Worm (Caenorhabditis elegans) whole organism, young adult: ENCODE data around the gene srd-8.

Experiments
- B0019.2 ChIP-seq: fragments of 200-800 bp; sonication (Bioruptor generic); conservative IDR thresholded peaks from 2 replicates; pipeline ENCODE4 v1.3.6; 2022; ENCODE audit warnings: missing genetic modification reagents, missing genetic modification characterization, missing compliant biosample characterization
- B0035.1 ChIP-seq: sonication (generic microtip); optimal IDR thresholded peaks from 2 replicates; lab custom pipeline; 2016; ENCODE audit warnings: missing genetic modification characterization, mild to moderate bottlenecking, missing compliant biosample characterization, missing genotype, missing genetic modification reagents
- D2030.7 ChIP-seq: fragments of 200-800 bp; sonication (Bioruptor generic); IDR thresholded peaks from 2 replicates; pipeline ENCODE4 v1.3.6; 2022; ENCODE audit warnings: missing genetic modification reagents, missing genetic modification characterization, missing compliant biosample characterization
- F33H1.4 ChIP-seq: fragments of 200-800 bp; sonication (Bioruptor generic); IDR thresholded peaks from 2 replicates; pipeline ENCODE4 v1.3.6; 2022; ENCODE audit warnings: missing genetic modification reagents, missing genetic modification characterization, missing compliant biosample characterization
- F49E8.2 ChIP-seq: sonication (generic microtip); optimal IDR thresholded peaks from 3 replicates; lab custom pipeline; 2017; ENCODE audit warnings: missing genetic modification characterization, mild to moderate bottlenecking, missing compliant biosample characterization, antibody characterized with exemption, moderate library complexity; ENCODE audit not compliant: insufficient read depth
- F52B5.7 ChIP-seq: sonication (generic microtip); optimal IDR thresholded peaks from 2 replicates; lab custom pipeline; 2016; ENCODE audit warnings: mild to moderate bottlenecking, missing genetic modification characterization, missing compliant biosample characterization
- F55B11.4 ChIP-seq: sonication (generic microtip); optimal IDR thresholded peaks from 2 replicates; lab custom pipeline; 2016; ENCODE audit warnings: missing compliant biosample characterization, missing genetic modification characterization, borderline replicate concordance; ENCODE audit not compliant: insufficient read depth
- F57C9.4 ChIP-seq: sonication (generic microtip); optimal IDR thresholded peaks from 2 replicates; lab custom pipeline; 2017; ENCODE audit warnings: mild to moderate bottlenecking, missing genetic modification characterization, missing compliant biosample characterization
- K11D2.4 ChIP-seq: fragments of 200-800 bp; sonication (Bioruptor generic); IDR thresholded peaks from 2 replicates; pipeline ENCODE4 v1.3.6; 2022; ENCODE audit warnings: missing genetic modification reagents, missing genetic modification characterization, missing compliant biosample characterization
- T26A5.8 ChIP-seq: sonication (generic microtip); optimal IDR thresholded peaks from 2 replicates; lab custom pipeline; 2016; ENCODE audit warnings: missing genetic modification characterization, missing compliant biosample characterization
- Y79H2A.3 ChIP-seq: fragments of 200-800 bp; sonication (Bioruptor generic); conservative IDR thresholded peaks from 2 replicates; pipeline ENCODE4 v1.3.6; 2022; ENCODE audit warnings: missing genetic modification reagents, missing genetic modification characterization, missing compliant biosample characterization
- Y95B8A.8 ChIP-seq: fragments of 200-800 bp; sonication (Bioruptor generic); IDR thresholded peaks from 2 replicates; pipeline ENCODE4 v1.3.6; 2022; ENCODE audit warnings: missing genetic modification reagents, missing genetic modification characterization, missing compliant biosample characterization
- akir-1 ChIP-seq: fragments of 200-800 bp; sonication (Bioruptor generic); optimal IDR thresholded peaks from 2 replicates; lab custom pipeline; 2018; ENCODE audit warnings: mild to moderate bottlenecking, missing genetic modification characterization, moderate library complexity, missing compliant biosample characterization
- ama-1 ChIP-seq, 3 experiments: fragments of 150-350 bp in 1 of 3; sonication (generic microtip) in 2 of 3; optimal IDR thresholded peaks; 2 replicates each; lab custom pipeline; 2014 to 2018; ENCODE audit warnings: missing biosample characterization in 2 of 3, missing genetic modification characterization in 2 of 3, missing genetic modification reagents in 2 of 3
- aptf-3 ChIP-seq: fragments of 200-800 bp; sonication (Bioruptor generic); IDR thresholded peaks from 2 replicates; pipeline ENCODE4 v1.3.6; 2022; ENCODE audit warnings: missing genetic modification characterization, missing compliant biosample characterization
- atf-7 ChIP-seq: sonication (generic microtip); optimal IDR thresholded peaks from 2 replicates; lab custom pipeline; 2017; ENCODE audit warnings: mild to moderate bottlenecking, missing genetic modification characterization, missing compliant biosample characterization
- bed-1 ChIP-seq: fragments of 200-800 bp; sonication (Bioruptor generic); IDR thresholded peaks from 2 replicates; pipeline ENCODE4 v1.3.6; 2022; ENCODE audit warnings: missing genetic modification reagents, missing genetic modification characterization, missing compliant biosample characterization
- cebp-1 ChIP-seq, 2 experiments: fragments of 200-800 bp in 1 of 2; sonication (Bioruptor generic) in 1 of 2; sonication (generic microtip) in 1 of 2; IDR thresholded peaks in 1 of 2; optimal IDR thresholded peaks in 1 of 2; 2 replicates each; pipeline versions ENCODE4 v1.3.6 to Lab custom; 2017 to 2022; ENCODE audit warnings: missing compliant biosample characterization in 2 of 2, missing genetic modification characterization in 2 of 2, mild to moderate bottlenecking in 1 of 2, missing genetic modification reagents in 1 of 2, moderate library complexity in 1 of 2
- ceh-100 ChIP-seq: fragments of 200-800 bp; sonication (Bioruptor generic); IDR thresholded peaks from 2 replicates; pipeline ENCODE4 v1.3.6; 2022; ENCODE audit warnings: missing genetic modification reagents, missing genetic modification characterization, missing compliant biosample characterization
- ceh-27 ChIP-seq: fragments of 200-800 bp; sonication (Bioruptor generic); optimal IDR thresholded peaks from 2 replicates; lab custom pipeline; 2018; ENCODE audit warnings: mild to moderate bottlenecking, missing genetic modification characterization, moderate library complexity, missing compliant biosample characterization
- ceh-40 ChIP-seq: fragments of 200-800 bp; sonication (Bioruptor generic); IDR thresholded peaks from 2 replicates; pipeline ENCODE4 v1.3.6; 2022; ENCODE audit warnings: missing genetic modification characterization, missing compliant biosample characterization
- chd-7 ChIP-seq: sonication (generic microtip); optimal IDR thresholded peaks from 2 replicates; lab custom pipeline; 2016; ENCODE audit warnings: mild to moderate bottlenecking, missing genetic modification characterization, moderate library complexity, missing compliant biosample characterization
- egl-44 ChIP-seq: fragments of 200-800 bp; sonication (Bioruptor generic); IDR thresholded peaks from 2 replicates; pipeline ENCODE4 v1.3.6; 2022; ENCODE audit warnings: missing genetic modification reagents, missing genetic modification characterization, missing compliant biosample characterization
- ets-4 ChIP-seq: fragments of 200-800 bp; sonication (Bioruptor generic); optimal IDR thresholded peaks from 2 replicates; lab custom pipeline; 2018; ENCODE audit warnings: mild to moderate bottlenecking, missing genetic modification characterization, missing compliant biosample characterization
- fkh-3 ChIP-seq: sonication (generic microtip); optimal IDR thresholded peaks from 2 replicates; lab custom pipeline; 2016; ENCODE audit warnings: mild to moderate bottlenecking, missing genetic modification characterization, missing compliant biosample characterization
- gei-17 ChIP-seq: fragments of 200-800 bp; sonication (Bioruptor generic); optimal IDR thresholded peaks from 2 replicates; lab custom pipeline; 2018; ENCODE audit warnings: mild to moderate bottlenecking, missing genetic modification characterization, missing compliant biosample characterization
- hmg-1.2 ChIP-seq: fragments of 200-800 bp; sonication (Bioruptor generic); IDR thresholded peaks from 2 replicates; pipeline ENCODE4 v1.3.6; 2022; ENCODE audit warnings: missing genetic modification reagents, missing genetic modification characterization, missing compliant biosample characterization
- hsf-1 ChIP-seq: fragments of 200-800 bp; sonication (Bioruptor generic); IDR thresholded peaks from 2 replicates; pipeline ENCODE4 v1.3.6; 2022; ENCODE audit warnings: missing genetic modification reagents, missing genetic modification characterization, missing compliant biosample characterization
- lsy-27 ChIP-seq: sonication (generic microtip); optimal IDR thresholded peaks from 2 replicates; lab custom pipeline; 2017; ENCODE audit warnings: missing genetic modification characterization, mild to moderate bottlenecking, missing compliant biosample characterization, antibody characterized with exemption, missing genotype, borderline replicate concordance; ENCODE audit not compliant: insufficient read depth
- madf-6 ChIP-seq: fragments of 200-800 bp; sonication (Bioruptor generic); IDR thresholded peaks from 2 replicates; pipeline ENCODE4 v1.3.6; 2022; ENCODE audit warnings: missing genetic modification reagents, missing genetic modification characterization, missing compliant biosample characterization
- mes-4 ChIP-seq: sonication (generic microtip); optimal IDR thresholded peaks from 2 replicates; lab custom pipeline; 2016; ENCODE audit warnings: missing genotype, missing genetic modification characterization, missing compliant biosample characterization
- mxl-1 ChIP-seq: sonication (generic microtip); optimal IDR thresholded peaks from 2 replicates; lab custom pipeline; 2016; ENCODE audit warnings: missing genetic modification characterization, missing compliant biosample characterization
- nhr-27 ChIP-seq: fragments of 200-800 bp; sonication (Bioruptor generic); optimal IDR thresholded peaks from 2 replicates; lab custom pipeline; 2018; ENCODE audit warnings: mild to moderate bottlenecking, missing genetic modification characterization, moderate library complexity, missing compliant biosample characterization
- pha-4 ChIP-seq: fragments of 150-350 bp; sonication (generic microtip); optimal IDR thresholded peaks from 2 replicates; lab custom pipeline; 2014; ENCODE audit warnings: missing biosample characterization, missing genetic modification reagents, missing genetic modification characterization
- rcor-1 ChIP-seq: fragments of 200-800 bp; sonication (Bioruptor generic); IDR thresholded peaks from 2 replicates; pipeline ENCODE4 v1.3.6; 2022; ENCODE audit warnings: missing genetic modification reagents, missing genetic modification characterization, missing compliant biosample characterization
- rec-8 ChIP-seq, 2 experiments: sonication (generic microtip); optimal IDR thresholded peaks; 2 replicates each; lab custom pipeline; 2016; ENCODE audit warnings: mild to moderate bottlenecking in 2 of 2, missing genetic modification characterization in 2 of 2, missing genetic modification reagents in 2 of 2, missing genotype in 2 of 2, missing biosample characterization in 1 of 2, missing compliant biosample characterization in 1 of 2, moderate library complexity in 1 of 2
- rpc-1 ChIP-seq, 2 experiments: fragments of 150-350 bp in 1 of 2; sonication (generic microtip) in 1 of 2; optimal IDR thresholded peaks; 2 replicates each; lab custom pipeline; 2014 to 2018; ENCODE audit warnings: missing biosample characterization in 1 of 2, missing genetic modification characterization in 1 of 2, missing genetic modification reagents in 1 of 2, missing genotype in 1 of 2
- snpc-3.4 ChIP-seq: sonication (generic microtip); optimal IDR thresholded peaks from 2 replicates; lab custom pipeline; 2017; ENCODE audit warnings: missing genetic modification characterization, mild to moderate bottlenecking, missing compliant biosample characterization, antibody characterized with exemption, moderate library complexity, missing genotype, missing genetic modification reagents
- somi-1 ChIP-seq: fragments of 200-800 bp; sonication (Bioruptor generic); optimal IDR thresholded peaks from 2 replicates; lab custom pipeline; 2018; ENCODE audit warnings: mild to moderate bottlenecking, missing genetic modification characterization, missing compliant biosample characterization
- sptf-2 ChIP-seq: fragments of 200-800 bp; sonication (Bioruptor generic); optimal IDR thresholded peaks from 2 replicates; lab custom pipeline; 2018; ENCODE audit warnings: mild to moderate bottlenecking, missing genetic modification characterization, missing compliant biosample characterization
- tbx-9 ChIP-seq: sonication (generic microtip); optimal IDR thresholded peaks from 2 replicates; lab custom pipeline; 2016; ENCODE audit warnings: borderline replicate concordance, missing genetic modification characterization, inconsistent platforms, missing compliant biosample characterization
- unc-130 ChIP-seq: sonication (generic microtip); optimal IDR thresholded peaks from 2 replicates; lab custom pipeline; 2016; ENCODE audit warnings: missing genetic modification reagents, missing genetic modification characterization, missing compliant biosample characterization
- unc-62 ChIP-seq: fragments of 150-350 bp; optimal IDR thresholded peaks from 2 replicates; lab custom pipeline; 2014; ENCODE audit warnings: missing biosample characterization, missing genetic modification reagents, missing genetic modification characterization
- zfh-2 ChIP-seq: fragments of 200-800 bp; sonication (Bioruptor generic); conservative IDR thresholded peaks from 2 replicates; pipeline ENCODE4 v1.3.6; 2022; ENCODE audit warnings: missing genetic modification reagents, missing genetic modification characterization, missing compliant biosample characterization
- zim-3 ChIP-seq: sonication (generic microtip); optimal IDR thresholded peaks from 2 replicates; lab custom pipeline; 2017; ENCODE audit warnings: mild to moderate bottlenecking, missing genetic modification characterization, moderate library complexity, missing compliant biosample characterization
- ztf-3 ChIP-seq: fragments of 200-800 bp; sonication (Bioruptor generic); optimal IDR thresholded peaks from 2 replicates; lab custom pipeline; 2018; ENCODE audit warnings: mild to moderate bottlenecking, missing genetic modification characterization, missing compliant biosample characterization

srd-8 gene

DNA sequence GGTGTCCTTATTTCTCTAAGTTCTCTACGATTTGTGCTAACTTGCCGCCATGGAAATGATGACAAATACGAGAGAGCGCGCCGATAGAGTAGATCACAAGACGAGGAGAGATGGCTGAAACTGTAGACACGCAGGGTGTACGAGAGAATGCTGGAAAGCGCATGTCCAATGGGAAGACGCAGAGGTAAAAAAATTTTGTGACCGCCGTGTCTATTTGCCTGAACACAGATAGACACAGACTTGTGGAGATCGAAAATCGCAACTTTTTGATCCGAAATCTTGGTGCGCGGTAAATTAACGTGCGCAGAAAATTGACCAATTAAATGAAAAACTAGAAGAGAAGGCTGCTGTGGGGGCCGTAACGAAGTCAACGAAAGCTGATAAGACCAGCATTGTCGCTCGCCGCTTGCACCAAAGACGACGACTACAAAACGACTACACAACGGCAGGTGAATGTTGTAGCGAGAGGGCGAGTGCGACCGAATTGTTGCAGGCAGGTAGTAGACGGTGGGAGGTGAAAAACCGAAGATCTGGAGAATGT, 11.8 kb upstream of the srd-8 start (continued):
- TF ChIP-seq mxl-1 (no peak), F57C9.4 (no peak), egl-44 (GFP tag; lab: Robert Waterston, UW) (no peak), Y79H2A.3 (GFP tag; lab: Robert Waterston, UW) (no peak), mes-4 (tag; lab: Kevin White, UChicago) (no peak), ceh-100 (no peak), Y95B8A.8 (GFP tag; lab: Robert Waterston, UW) (no peak), B0035.1 (tag; lab: Kevin White, UChicago) (no peak), rcor-1 (GFP tag; lab: Robert Waterston, UW) (no peak), gei-17 (no peak), K11D2.4 (no peak), unc-62 (GFP tag; lab: Kevin White, UChicago) (no peak), hmg-1.2 (GFP tag; lab: Robert Waterston, UW) (peak; percentile 90), ceh-27 (GFP tag; lab: Kevin White, UChicago) (peak; percentile 9), fkh-3 (tag; lab: Kevin White, UChicago) (no peak), rpc-1 (optimal IDR thresholded peaks at IDR 0.05; lab: Kevin White, UChicago) (no peak), rpc-1 (tag; optimal IDR thresholded peaks at IDR 0.05; lab: Kevin White, UChicago) (no peak), snpc-3.4 (tag; lab: Kevin White, UChicago) (no peak), D2030.7 (GFP tag; lab: Robert Waterston, UW) (no peak), zim-3 (no peak), ets-4 (GFP tag; lab: Kevin White, UChicago) (no peak), akir-1 (GFP tag; lab: Kevin White, UChicago) (no peak), tbx-9 (tag; lab: Kevin White, UChicago) (no peak), bed-1 (GFP tag; lab: Robert Waterston, UW) (no peak), B0019.2 (no peak), rec-8 (tag; optimal IDR thresholded peaks at IDR 0.05; lab: Kevin White, UChicago) (no peak), madf-6 (GFP tag; lab: Robert Waterston, UW) (peak; percentile 86), lsy-27 (no peak), unc-130 (GFP tag; lab: Kevin White, UChicago) (no peak), atf-7 (peak; percentile 30), F55B11.4 (tag; lab: Kevin White, UChicago) (no peak), ztf-3 (GFP tag; lab: Kevin White, UChicago) (no peak), aptf-3 (GFP tag; lab: Robert Waterston, UW) (no peak), somi-1 (GFP tag; lab: Kevin White, UChicago) (peak; percentile 56), F49E8.2 (tag; lab: Kevin White, UChicago) (no peak)

DNA sequence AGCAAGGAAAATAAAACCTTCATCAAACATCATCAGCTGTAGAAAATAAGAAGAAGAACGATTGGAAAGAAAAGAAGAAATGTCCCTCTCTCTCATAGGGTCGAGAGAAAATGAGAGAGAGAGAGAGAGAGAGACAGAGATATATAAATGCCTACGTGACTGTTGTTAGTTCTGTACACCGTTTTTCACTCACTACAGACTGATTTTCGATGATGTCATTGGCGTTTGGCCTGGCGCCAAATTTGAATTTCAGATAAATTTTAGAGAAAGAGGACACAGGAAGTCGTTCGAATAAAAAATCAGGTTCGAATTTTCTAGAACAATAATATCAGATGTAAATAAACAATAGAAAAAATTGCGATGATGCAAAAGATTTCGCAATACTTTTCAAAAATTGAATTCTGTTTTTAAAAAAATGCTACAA, 10.6 kb upstream of the srd-8 start:
- TF ChIP-seq T26A5.8 (no peak), egl-44 (GFP tag; lab: Robert Waterston, UW) (no peak), ceh-40 (GFP tag; lab: Robert Waterston, UW) (no peak), cebp-1 (GFP tag; IDR thresholded peaks at IDR 0.05; lab: Robert Waterston, UW) (peak; percentile 85), cebp-1 (tag; optimal IDR thresholded peaks at IDR 0.05; lab: Kevin White, UChicago) (peak; percentile 94), pha-4 (tag; lab: Kevin White, UChicago) (no peak), D2030.7 (GFP tag; lab: Robert Waterston, UW) (no peak), mes-4 (tag; lab: Kevin White, UChicago) (no peak), unc-62 (GFP tag; lab: Kevin White, UChicago) (no peak), F33H1.4 (no peak), sptf-2 (GFP tag; lab: Kevin White, UChicago) (no peak), hsf-1 (GFP tag; lab: Robert Waterston, UW) (no peak), chd-7 (no peak), zfh-2 (GFP tag; lab: Robert Waterston, UW) (no peak), ama-1 (optimal IDR thresholded peaks at IDR 0.05; lab: Kevin White, UChicago) (peak; percentile 60), ama-1 (GFP tag; optimal IDR thresholded peaks at IDR 0.05; lab: Kevin White, UChicago) (no peak), F52B5.7 (no peak), zim-3 (no peak), F55B11.4 (tag; lab: Kevin White, UChicago) (no peak), tbx-9 (tag; lab: Kevin White, UChicago) (no peak), B0035.1 (tag; lab: Kevin White, UChicago) (no peak), nhr-27 (tag; lab: Kevin White, UChicago) (no peak), unc-130 (GFP tag; lab: Kevin White, UChicago) (no peak)
